Worm (Caenorhabditis elegans) whole organism, mixed stage, embryonic: ENCODE measurements around the gene ZK896.4.

Experiments
- elt-3 ChIP-seq: fragments of 150-350 bp; optimal IDR thresholded peaks from 2 replicates; lab custom pipeline; 2014; ENCODE audit warnings: missing biosample characterization, missing genetic modification characterization
- flh-1 ChIP-seq: fragments of 200-800 bp; sonication (Bioruptor generic); optimal IDR thresholded peaks from 2 replicates; lab custom pipeline; 2018; ENCODE audit warnings: mild to moderate bottlenecking, missing genetic modification characterization, moderate library complexity, missing compliant biosample characterization
- lin-32 ChIP-seq: fragments of 200-800 bp; sonication (Bioruptor generic); optimal IDR thresholded peaks from 2 replicates; lab custom pipeline; 2018; ENCODE audit warnings: mild to moderate bottlenecking, missing genetic modification characterization, missing compliant biosample characterization
- lsy-2 ChIP-seq: fragments of 150-350 bp; optimal IDR thresholded peaks from 2 replicates; lab custom pipeline; 2014; ENCODE audit warnings: missing biosample characterization, missing genetic modification characterization
- mep-1 ChIP-seq: fragments of 150-350 bp; optimal IDR thresholded peaks from 2 replicates; lab custom pipeline; 2017; ENCODE audit warnings: missing biosample characterization, missing genetic modification reagents, missing genetic modification characterization, inconsistent platforms
- mls-2 ChIP-seq: sonication (generic microtip); optimal IDR thresholded peaks from 2 replicates; lab custom pipeline; 2016; ENCODE audit warnings: mild to moderate bottlenecking, missing genetic modification characterization, moderate library complexity, missing compliant biosample characterization
- nhr-237 ChIP-seq: fragments of 150-350 bp; optimal IDR thresholded peaks from 2 replicates; lab custom pipeline; 2014; ENCODE audit warnings: missing biosample characterization, missing genetic modification characterization
- nhr-76 ChIP-seq: sonication (generic microtip); optimal IDR thresholded peaks from 2 replicates; lab custom pipeline; 2017; ENCODE audit warnings: missing biosample characterization, missing genetic modification characterization
- unc-62 ChIP-seq: fragments of 150-350 bp; optimal IDR thresholded peaks from 2 replicates; lab custom pipeline; 2014; ENCODE audit warnings: missing biosample characterization, missing genetic modification reagents, missing genetic modification characterization
- ztf-11 ChIP-seq: fragments of 150-350 bp; optimal IDR thresholded peaks from 2 replicates; lab custom pipeline; 2014; ENCODE audit warnings: missing biosample characterization, missing genetic modification characterization

ce11 chrIV:12926639-12927038 lies 43.5 kb upstream of the ZK896.4 start, which contains the start of gene srlf-5:
- TF ChIP-seq ztf-11, result no peak
- TF ChIP-seq flh-1 (GFP tag; lab: Kevin White, UChicago), result no peak
- TF ChIP-seq lin-32 (GFP tag; lab: Kevin White, UChicago), result no peak
- no peak for TF ChIP-seq nhr-76
- TF ChIP-seq mep-1 (tag; lab: Kevin White, UChicago), result no peak
- TF ChIP-seq unc-62, result no peak
- TF ChIP-seq mls-2, result no peak
- no peak for TF ChIP-seq nhr-237 (tag; lab: Kevin White, UChicago)
- TF ChIP-seq lsy-2 (tag; lab: Kevin White, UChicago), result no peak
- no peak for TF ChIP-seq elt-3 (tag; lab: Kevin White, UChicago)
